Fruit fly (Drosophila melanogaster): ENCODE data around the gene tbc.

The tbc gene

DNA sequence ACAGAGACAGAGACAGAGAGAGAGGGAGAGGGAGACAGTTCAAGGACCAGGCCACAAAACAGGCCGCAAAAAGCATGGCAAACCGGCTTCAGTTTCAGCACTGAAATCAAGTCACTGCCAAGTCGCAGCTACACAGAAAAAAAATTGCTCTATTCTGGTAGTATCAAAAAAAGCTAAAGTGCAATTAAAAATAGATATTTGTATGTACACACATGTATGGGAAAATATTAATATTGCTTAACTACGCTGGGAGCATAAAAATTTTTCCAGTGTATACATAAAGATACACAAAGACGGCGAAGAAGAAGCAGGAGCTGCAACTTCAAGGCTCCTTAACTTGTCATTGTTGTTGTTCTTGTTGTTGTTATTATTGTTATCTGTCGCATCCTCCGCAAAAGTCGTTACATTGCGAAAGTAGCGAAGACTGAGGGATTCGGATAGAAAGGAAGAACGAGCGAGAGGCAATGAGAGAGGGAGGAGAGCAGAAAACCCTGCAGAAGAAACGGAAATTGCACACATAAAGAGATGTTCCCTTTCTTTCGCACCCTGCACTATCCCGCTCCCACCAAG, 52.0 kb downstream of the tbc start:
- TF ChIP-seq h (optimal IDR thresholded peaks at IDR 0.05) = no peak
- no peak for TF ChIP-seq insv (optimal IDR thresholded peaks at IDR 0.05)
- no peak for TF ChIP-seq Sin3A (optimal IDR thresholded peaks at IDR 0.05)
- TF ChIP-seq psq (optimal IDR thresholded peaks at IDR 0.05) = no peak
- TF ChIP-seq Myc (optimal IDR thresholded peaks at IDR 0.05) = no peak
- TF ChIP-seq ttk (optimal IDR thresholded peaks at IDR 0.05) = no peak

DNA sequence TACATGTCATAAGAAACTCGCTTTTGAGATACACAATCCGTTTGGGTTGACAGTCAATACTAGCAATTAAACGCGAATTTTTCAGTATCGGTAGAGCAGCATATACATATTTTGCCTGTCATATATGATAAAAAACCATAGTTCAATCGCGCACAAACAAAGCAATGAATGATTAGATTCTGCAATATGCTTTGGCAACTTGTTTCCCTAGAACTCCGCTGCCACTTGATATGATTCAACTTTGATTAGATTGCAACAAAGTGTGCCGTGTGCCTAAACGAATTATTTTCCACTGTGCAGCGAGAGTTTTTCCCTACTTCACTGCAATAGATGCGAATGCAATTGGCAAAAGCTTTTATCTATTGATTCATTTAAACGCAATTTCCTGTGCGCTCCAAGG, 52.5 kb downstream of the tbc start:
- TF ChIP-seq Myc (optimal IDR thresholded peaks at IDR 0.05) (no peak), Sin3A (optimal IDR thresholded peaks at IDR 0.05) (no peak), psq (optimal IDR thresholded peaks at IDR 0.05) (no peak), h (optimal IDR thresholded peaks at IDR 0.05) (no peak), insv (optimal IDR thresholded peaks at IDR 0.05) (no peak)

DNA sequence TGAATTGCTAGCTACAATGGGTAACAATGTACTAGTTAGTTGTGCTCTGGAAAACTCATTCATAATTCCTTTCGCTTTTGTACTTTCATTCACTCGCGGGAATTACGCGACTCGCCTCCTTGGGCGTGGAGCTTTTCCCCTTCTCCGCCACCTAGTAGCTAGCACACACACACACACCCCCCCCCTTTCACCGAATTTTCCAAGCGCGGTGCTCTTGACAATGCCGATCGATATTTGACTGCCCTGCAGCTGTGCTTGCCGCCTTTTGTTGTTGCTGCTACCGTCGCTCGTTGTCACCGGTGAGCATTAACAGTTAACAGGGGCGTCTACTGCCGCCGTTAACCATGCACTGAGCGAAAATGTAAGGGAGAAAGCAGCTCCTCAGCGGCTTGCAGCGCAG, 53.1 kb downstream of the tbc start:
- TF ChIP-seq h (optimal IDR thresholded peaks at IDR 0.05) (no peak), ttk (optimal IDR thresholded peaks at IDR 0.05) (no peak), Sin3A (optimal IDR thresholded peaks at IDR 0.05) (no peak), insv (optimal IDR thresholded peaks at IDR 0.05) (no peak), psq (optimal IDR thresholded peaks at IDR 0.05) (no peak), Myc (optimal IDR thresholded peaks at IDR 0.05) (no peak)

DNA sequence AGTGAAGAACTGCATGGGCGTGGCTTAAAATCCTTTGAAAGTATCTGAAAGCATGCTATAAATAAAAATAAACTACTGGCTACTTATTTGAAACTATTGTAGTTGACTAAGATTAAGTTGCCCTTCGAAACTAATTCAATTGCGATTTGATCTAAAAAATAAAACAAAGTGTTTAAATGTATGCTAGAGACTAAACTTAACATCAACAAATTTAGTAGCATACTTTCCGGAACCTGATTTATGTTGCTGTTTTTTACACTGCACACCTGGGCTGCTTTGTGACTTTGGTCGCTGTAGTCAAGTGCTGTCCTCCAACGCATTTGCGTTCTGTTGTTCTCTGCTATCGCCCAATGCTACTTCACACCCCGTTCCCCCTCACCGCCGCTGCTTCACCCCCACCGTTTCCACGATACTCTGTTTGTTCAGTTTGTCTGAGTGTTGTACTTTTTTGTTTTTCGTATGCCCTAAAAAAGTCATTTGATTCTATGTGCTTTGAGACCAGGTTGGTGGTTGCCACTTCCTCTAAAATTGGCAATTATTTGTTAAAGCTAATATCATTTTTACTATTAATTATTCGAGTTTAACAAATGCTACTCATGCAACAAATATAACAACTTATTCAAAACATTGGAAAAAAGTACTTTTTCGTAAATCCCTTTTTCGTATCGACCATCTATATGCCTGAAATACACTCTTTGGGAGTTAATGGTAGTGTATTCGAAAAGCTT, 53.8 kb downstream of the tbc start:
- TF ChIP-seq ttk (optimal IDR thresholded peaks at IDR 0.05) (no peak), h (optimal IDR thresholded peaks at IDR 0.05) (no peak), insv (optimal IDR thresholded peaks at IDR 0.05) (no peak), psq (optimal IDR thresholded peaks at IDR 0.05) (no peak), Myc (optimal IDR thresholded peaks at IDR 0.05) (no peak), Sin3A (optimal IDR thresholded peaks at IDR 0.05) (no peak)

DNA sequence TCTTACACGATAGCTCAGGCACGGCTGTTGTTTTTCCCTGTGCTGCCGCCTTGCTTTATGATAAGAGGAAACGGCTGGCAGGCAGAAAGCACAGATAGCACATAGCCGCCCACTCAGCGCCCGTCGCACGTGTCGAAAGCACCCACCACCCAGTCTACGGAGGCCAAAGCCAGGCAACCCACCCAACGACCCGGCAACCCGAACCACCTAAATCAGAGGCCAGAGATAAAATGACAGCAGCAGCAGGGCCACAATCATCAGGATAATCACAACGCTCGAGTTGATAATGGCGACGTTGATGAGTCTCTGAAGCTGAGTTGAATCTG, 54.3 kb downstream of the tbc start:
- TF ChIP-seq Sin3A (optimal IDR thresholded peaks at IDR 0.05) (no peak), insv (optimal IDR thresholded peaks at IDR 0.05) (no peak)

DNA sequence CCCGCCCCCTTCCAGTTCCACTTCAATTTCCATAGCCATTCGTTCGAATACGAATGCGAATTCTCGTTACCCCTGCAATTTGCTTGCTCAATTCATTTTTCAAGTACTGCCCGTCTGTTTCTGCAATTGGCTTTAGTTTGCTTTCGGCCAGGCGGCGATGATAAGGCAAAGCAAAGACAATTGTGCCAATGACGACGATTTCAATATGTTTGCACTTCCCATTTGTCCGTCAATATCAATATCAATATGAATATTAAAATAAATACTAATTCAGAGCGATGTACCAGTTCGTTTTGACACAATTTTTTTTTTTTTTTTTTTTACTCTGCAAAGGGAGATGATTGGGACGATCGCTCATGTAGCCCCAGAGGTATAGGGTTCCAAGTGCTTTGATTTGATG, 56.8 kb downstream of the tbc start:
- TF ChIP-seq insv (optimal IDR thresholded peaks at IDR 0.05) (no peak), h (optimal IDR thresholded peaks at IDR 0.05) (no peak), Sin3A (optimal IDR thresholded peaks at IDR 0.05) (no peak), Myc (optimal IDR thresholded peaks at IDR 0.05) (no peak), ttk (optimal IDR thresholded peaks at IDR 0.05) (no peak), psq (optimal IDR thresholded peaks at IDR 0.05) (no peak)

DNA sequence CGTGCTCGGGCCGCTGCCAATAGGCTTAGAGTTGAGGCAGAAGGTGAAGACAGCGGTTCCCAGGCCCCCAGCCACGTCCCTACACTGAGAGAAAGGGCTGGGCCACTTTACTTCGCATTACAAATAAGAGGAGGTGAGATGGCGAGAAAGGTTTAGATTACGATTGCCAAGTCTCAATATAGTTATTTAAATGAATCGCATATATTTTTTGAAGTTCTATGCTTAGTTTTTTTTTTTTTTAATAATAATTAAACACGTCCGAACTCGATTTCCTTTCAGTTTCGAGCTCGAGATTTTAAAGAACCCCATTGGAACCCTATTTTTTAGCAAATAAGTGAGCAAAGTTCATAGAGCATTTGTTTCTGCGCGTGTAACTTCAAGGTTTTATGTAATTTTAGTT, 58.7 kb downstream of the tbc start:
- TF ChIP-seq h (optimal IDR thresholded peaks at IDR 0.05) = no peak
- TF ChIP-seq ttk (optimal IDR thresholded peaks at IDR 0.05) = no peak
- no peak for TF ChIP-seq insv (optimal IDR thresholded peaks at IDR 0.05)
- no peak for TF ChIP-seq Sin3A (optimal IDR thresholded peaks at IDR 0.05)
- TF ChIP-seq psq (optimal IDR thresholded peaks at IDR 0.05) = no peak
- no peak for TF ChIP-seq Myc (optimal IDR thresholded peaks at IDR 0.05)

DNA sequence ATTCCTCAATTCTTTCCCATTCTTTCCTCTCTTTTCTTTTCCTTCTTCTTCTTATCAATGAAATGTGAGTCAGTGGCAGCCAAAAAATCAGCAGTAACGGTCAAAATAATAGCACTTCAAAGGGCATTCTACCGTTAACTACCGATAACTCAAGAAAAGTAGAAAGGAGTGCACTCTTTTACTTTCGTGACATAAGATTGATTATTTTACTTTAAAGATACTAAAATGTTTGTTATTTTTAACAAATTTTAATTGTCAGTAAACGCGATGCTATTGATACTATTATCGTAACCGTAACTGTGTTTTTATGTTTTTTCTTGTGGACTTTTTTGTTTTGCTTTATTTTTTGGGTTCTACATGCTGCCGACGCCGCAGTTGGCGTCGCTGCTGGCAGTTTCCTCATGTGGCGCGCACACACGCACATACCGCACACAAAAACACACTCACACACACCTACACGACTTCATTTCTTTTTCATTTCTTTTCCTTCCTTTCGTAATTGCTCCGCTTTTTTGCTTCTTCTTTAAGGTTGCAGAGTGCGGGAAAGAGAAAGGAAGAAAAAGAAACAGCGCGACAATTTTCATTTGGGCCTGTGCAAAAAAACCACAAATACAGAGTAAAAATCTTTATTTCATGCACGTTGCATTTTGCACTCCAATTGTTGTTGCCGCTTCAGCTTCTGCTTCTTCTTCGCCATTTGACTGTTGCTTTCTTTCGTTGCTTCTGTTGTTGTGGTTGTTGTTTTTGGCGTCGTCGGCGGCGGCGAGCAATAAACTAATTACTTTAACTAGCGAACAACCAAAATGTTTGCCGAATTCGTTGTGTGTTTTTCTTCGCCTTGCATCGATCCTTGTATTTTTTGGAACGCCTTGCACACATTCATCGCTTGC, 60.6 kb downstream of the tbc start:
- TF ChIP-seq psq (optimal IDR thresholded peaks at IDR 0.05) (no peak), h (optimal IDR thresholded peaks at IDR 0.05) (no peak), ttk (optimal IDR thresholded peaks at IDR 0.05) (no peak), Sin3A (optimal IDR thresholded peaks at IDR 0.05) (no peak), Myc (optimal IDR thresholded peaks at IDR 0.05) (no peak), insv (optimal IDR thresholded peaks at IDR 0.05) (no peak)

DNA sequence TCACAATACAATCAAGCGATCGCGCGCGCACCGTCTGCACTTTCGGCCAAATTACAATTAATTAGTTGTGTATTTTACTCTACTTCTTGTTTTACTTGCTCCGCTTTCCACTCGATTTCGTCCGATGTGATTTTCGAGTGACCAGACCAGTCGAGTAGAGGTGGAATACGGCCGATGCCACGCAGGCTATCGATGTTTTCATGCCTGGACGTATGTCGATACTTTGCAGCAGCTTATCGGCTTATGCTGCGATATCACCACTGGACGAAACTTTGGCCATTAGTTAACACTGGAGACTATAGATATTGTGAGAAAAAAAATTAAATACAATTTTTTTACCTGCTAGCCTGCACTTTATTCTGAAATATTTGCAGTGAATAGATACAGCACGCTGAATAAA, 61.4 kb downstream of the tbc start, which contains the start of gene RhoGAP19D:
Gene RhoGAP19D (minus strand): TSS at position 155 of the 400 bp plus-strand sequence.
- TF ChIP-seq Myc (optimal IDR thresholded peaks at IDR 0.05) (no peak), h (optimal IDR thresholded peaks at IDR 0.05) (no peak), Sin3A (optimal IDR thresholded peaks at IDR 0.05) (no peak), psq (optimal IDR thresholded peaks at IDR 0.05) (no peak), ttk (optimal IDR thresholded peaks at IDR 0.05) (no peak)

DNA sequence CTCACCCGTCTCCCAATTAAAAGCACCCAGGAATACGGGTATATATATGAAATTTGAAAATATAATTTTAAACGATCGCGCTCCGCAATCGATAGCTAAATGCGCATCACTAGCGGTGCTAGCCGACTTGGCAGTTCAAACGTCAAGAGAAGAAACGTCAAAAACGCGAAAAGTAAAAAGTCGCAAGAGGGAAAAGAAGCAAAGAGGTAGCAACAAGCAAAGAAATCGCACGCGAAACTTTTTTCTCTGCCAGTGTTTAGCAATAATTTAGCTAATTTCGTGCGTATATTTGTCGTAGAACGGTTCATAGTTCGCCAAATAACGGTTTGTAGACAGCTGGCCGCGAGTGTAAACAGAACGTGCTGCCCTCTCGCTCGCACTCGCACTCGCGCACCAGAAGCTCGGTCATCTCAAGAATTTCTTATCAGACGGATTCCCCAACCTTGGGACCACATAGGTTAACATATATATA, 62.3 kb downstream of the tbc start, which contains the start of gene CG1812:
Gene CG1812 (plus strand): TSS at position 163 of the 472 bp plus-strand sequence.
- TF ChIP-seq h (optimal IDR thresholded peaks at IDR 0.05) (no peak), Myc (optimal IDR thresholded peaks at IDR 0.05) (no peak), ttk (optimal IDR thresholded peaks at IDR 0.05) (no peak), psq (optimal IDR thresholded peaks at IDR 0.05) (no peak), Sin3A (optimal IDR thresholded peaks at IDR 0.05) (no peak), insv (optimal IDR thresholded peaks at IDR 0.05) (no peak)
